Fruit fly (Drosophila melanogaster) whole organism, embryonic: Measurements from ENCODE around the gene tho2.
A peak's percentile ranks its signal among the peaks of the same experiment; 100 is the strongest.

ENCODE experiments used
- B-H1 ChIP-seq: fragments of 200-800 bp; sonication (Bioruptor generic); IDR thresholded peaks from 3 replicates; pipeline ENCODE4 v1.3.6; 2022; ENCODE audit warnings: missing biosample characterization, missing genetic modification characterization
- CG10209 ChIP-seq: fragments of 200-800 bp; sonication (Bioruptor generic); optimal IDR thresholded peaks from 3 replicates; lab custom pipeline; 2017; ENCODE audit warnings: missing biosample characterization, mild to moderate bottlenecking, missing genetic modification characterization, missing genetic modification reagents
- CG10959 ChIP-seq: fragments of 200-800 bp; sonication (Bioruptor generic); IDR thresholded peaks from 2 replicates; pipeline ENCODE4 v1.3.6; 2022; ENCODE audit warnings: missing biosample characterization, missing genetic modification characterization
- CG11398 ChIP-seq: fragments of 200-800 bp; sonication (Bioruptor generic); optimal IDR thresholded peaks from 2 replicates; lab custom pipeline; 2016; ENCODE audit warnings: missing biosample characterization, missing genetic modification characterization
- CG13287 ChIP-seq: fragments of 200-800 bp; sonication (Bioruptor generic); IDR thresholded peaks from 2 replicates; pipeline ENCODE4 v1.3.6; 2022; ENCODE audit warnings: missing biosample characterization, missing genetic modification characterization; ENCODE audit not compliant: partially characterized antibody
- CG15696 ChIP-seq: fragments of 200-800 bp; sonication (Bioruptor generic); optimal IDR thresholded peaks from 2 replicates; lab custom pipeline; 2019; ENCODE audit warnings: missing biosample characterization, mild to moderate bottlenecking, missing genetic modification characterization, moderate library complexity
- CG1603 ChIP-seq: fragments of 200-800 bp; sonication (Bioruptor generic); optimal IDR thresholded peaks from 2 replicates; lab custom pipeline; 2019; ENCODE audit warnings: missing biosample characterization, mild to moderate bottlenecking, missing genetic modification characterization, moderate library complexity
- CG17186 ChIP-seq: fragments of 200-800 bp; sonication (Bioruptor generic); optimal IDR thresholded peaks from 3 replicates; lab custom pipeline; 2017; ENCODE audit warnings: missing biosample characterization, missing genetic modification reagents, missing genetic modification characterization
- CG17361 ChIP-seq: fragments of 200-800 bp; sonication (Bioruptor generic); IDR thresholded peaks from 3 replicates; pipeline ENCODE4 v1.3.6; 2022; ENCODE audit warnings: missing biosample characterization, missing genetic modification characterization
- CG2129 ChIP-seq: fragments of 200-800 bp; sonication (Bioruptor generic); IDR thresholded peaks from 2 replicates; pipeline ENCODE4 v1.3.6; 2022; ENCODE audit warnings: missing biosample characterization, missing genetic modification characterization; ENCODE audit not compliant: partially characterized antibody
- CG2889 ChIP-seq: fragments of 200-800 bp; sonication (Bioruptor generic); IDR thresholded peaks from 3 replicates; pipeline ENCODE4 v1.3.6; 2022; ENCODE audit warnings: missing biosample characterization, missing genetic modification characterization
- CG3838 ChIP-seq: fragments of 200-800 bp; sonication (Bioruptor generic); optimal IDR thresholded peaks from 3 replicates; lab custom pipeline; 2016; ENCODE audit warnings: missing biosample characterization, missing genetic modification characterization
- CG42726 ChIP-seq: fragments of 200-800 bp; sonication (Bioruptor generic); IDR thresholded peaks from 2 replicates; pipeline ENCODE4 v1.3.6; 2022; ENCODE audit warnings: missing biosample characterization, missing genetic modification characterization; ENCODE audit not compliant: partially characterized antibody
- CG6254 ChIP-seq: fragments of 200-800 bp; sonication (Bioruptor generic); optimal IDR thresholded peaks from 3 replicates; lab custom pipeline; 2017; ENCODE audit warnings: mild to moderate bottlenecking, missing biosample characterization, missing genetic modification reagents, missing genetic modification characterization
- CG6813 ChIP-seq: fragments of 200-800 bp; sonication (Bioruptor generic); optimal IDR thresholded peaks from 2 replicates; lab custom pipeline; 2017; ENCODE audit warnings: missing biosample characterization, missing genetic modification characterization, mild to moderate bottlenecking, moderate library complexity, missing genetic modification reagents
- CG8359 ChIP-seq: fragments of 200-800 bp; sonication (Bioruptor generic); optimal IDR thresholded peaks from 2 replicates; lab custom pipeline; 2017; ENCODE audit warnings: missing biosample characterization, mild to moderate bottlenecking, missing genetic modification characterization, borderline replicate concordance
- CG9797 ChIP-seq: fragments of 200-800 bp; sonication (Bioruptor generic); optimal IDR thresholded peaks from 3 replicates; lab custom pipeline; 2018; ENCODE audit warnings: missing biosample characterization, mild to moderate bottlenecking, missing genetic modification characterization
- CG9817 ChIP-seq: fragments of 200-800 bp; sonication (Bioruptor generic); optimal IDR thresholded peaks from 2 replicates; lab custom pipeline; 2018; ENCODE audit warnings: missing biosample characterization, mild to moderate bottlenecking, missing genetic modification characterization, moderate library complexity
- CTCF ChIP-seq: fragments of 200-800 bp; sonication (Bioruptor generic); optimal IDR thresholded peaks from 2 replicates; lab custom pipeline; 2017; ENCODE audit warnings: missing biosample characterization, mild to moderate bottlenecking, missing genetic modification characterization, moderate library complexity
- CoRest ChIP-seq: fragments of 200-800 bp; sonication (Bioruptor generic); optimal IDR thresholded peaks from 3 replicates; lab custom pipeline; 2018; ENCODE audit warnings: missing biosample characterization, mild to moderate bottlenecking, missing genetic modification characterization, moderate library complexity
- Dfd ChIP-seq, 2 experiments: fragments of >200 bp; optimal IDR thresholded peaks; 2 replicates each; lab custom pipeline; 2017; ENCODE audit warnings: missing biosample characterization in 2 of 2, missing genetic modification characterization in 2 of 2
- HHEX ChIP-seq: fragments of 200-800 bp; sonication (Bioruptor generic); optimal IDR thresholded peaks from 3 replicates; lab custom pipeline; 2017; ENCODE audit warnings: missing biosample characterization, mild to moderate bottlenecking, missing genetic modification characterization, missing genetic modification reagents
- HLH4C ChIP-seq: fragments of 200-800 bp; sonication (Bioruptor generic); IDR thresholded peaks from 3 replicates; pipeline ENCODE4 v1.3.6; 2022; ENCODE audit warnings: missing biosample characterization, missing genetic modification characterization; ENCODE audit not compliant: partially characterized antibody
- Lpt ChIP-seq: fragments of >200 bp; optimal IDR thresholded peaks from 2 replicates; lab custom pipeline; 2018; ENCODE audit warnings: missing biosample characterization, missing genetic modification characterization
- Mrtf ChIP-seq: fragments of 200-800 bp; sonication (Bioruptor generic); IDR thresholded peaks from 3 replicates; pipeline ENCODE4 v1.3.6; 2022; ENCODE audit warnings: missing biosample characterization, missing genetic modification characterization
- Nf-YB ChIP-seq: fragments of 200-800 bp; sonication (Bioruptor generic); optimal IDR thresholded peaks from 3 replicates; lab custom pipeline; 2019; ENCODE audit warnings: missing biosample characterization, mild to moderate bottlenecking, missing genetic modification characterization, moderate library complexity
- NfI ChIP-seq: fragments of 200-800 bp; sonication (Bioruptor generic); optimal IDR thresholded peaks from 3 replicates; lab custom pipeline; 2018; ENCODE audit warnings: missing biosample characterization, mild to moderate bottlenecking, missing genetic modification characterization, moderate library complexity
- Pdp1 ChIP-seq, 2 experiments: fragments of 200-800 bp; sonication (Bioruptor generic); optimal IDR thresholded peaks; 3 replicates each; lab custom pipeline; 2016; ENCODE audit warnings: missing biosample characterization in 2 of 2, missing genetic modification characterization in 2 of 2, mild to moderate bottlenecking in 1 of 2, moderate library complexity in 1 of 2
- Spps ChIP-seq: fragments of 200-800 bp; sonication (Bioruptor generic); optimal IDR thresholded peaks from 2 replicates; lab custom pipeline; 2018; ENCODE audit warnings: missing biosample characterization, mild to moderate bottlenecking, missing genetic modification characterization
- ab ChIP-seq: fragments of 200-800 bp; sonication (Bioruptor generic); optimal IDR thresholded peaks from 2 replicates; lab custom pipeline; 2016; ENCODE audit warnings: missing biosample characterization, missing genetic modification characterization
- ash1 ChIP-seq: fragments of 200-800 bp; sonication (Bioruptor generic); optimal IDR thresholded peaks from 2 replicates; lab custom pipeline; 2018; ENCODE audit warnings: missing biosample characterization, mild to moderate bottlenecking, missing genetic modification characterization
- bsh ChIP-seq, 2 experiments: fragments of 200-800 bp; sonication (Bioruptor generic); optimal IDR thresholded peaks; 2 replicates each; lab custom pipeline; 2017 to 2018; ENCODE audit warnings: mild to moderate bottlenecking in 2 of 2, missing biosample characterization in 2 of 2, missing genetic modification characterization in 2 of 2, moderate library complexity in 1 of 2
- da ChIP-seq: fragments of 200-800 bp; sonication (Bioruptor generic); optimal IDR thresholded peaks from 2 replicates; lab custom pipeline; 2016; ENCODE audit warnings: missing biosample characterization, missing genetic modification characterization
- dimm ChIP-seq: fragments of 200-800 bp; sonication (Bioruptor generic); IDR thresholded peaks from 2 replicates; pipeline ENCODE4 v1.3.6; 2022; ENCODE audit warnings: missing biosample characterization, missing genetic modification characterization
- esg ChIP-seq: fragments of 200-800 bp; sonication (Bioruptor generic); conservative IDR thresholded peaks from 2 replicates; pipeline ENCODE4 v1.3.6; 2022; ENCODE audit warnings: missing biosample characterization, missing genetic modification characterization
- eyg ChIP-seq: fragments of 200-800 bp; sonication (Bioruptor generic); optimal IDR thresholded peaks from 3 replicates; lab custom pipeline; 2016; ENCODE audit warnings: missing biosample characterization, missing genetic modification characterization
- fd64A ChIP-seq: fragments of 200-800 bp; sonication (Bioruptor generic); optimal IDR thresholded peaks from 3 replicates; lab custom pipeline; 2018; ENCODE audit warnings: missing biosample characterization, mild to moderate bottlenecking, missing genetic modification characterization
- nerfin-2 ChIP-seq: fragments of 200-800 bp; sonication (Bioruptor generic); IDR thresholded peaks from 2 replicates; pipeline ENCODE4 v1.3.6; 2022; ENCODE audit warnings: missing biosample characterization, missing genetic modification characterization; ENCODE audit not compliant: partially characterized antibody
- onecut ChIP-seq: fragments of 200-800 bp; sonication (Bioruptor generic); IDR thresholded peaks from 2 replicates; pipeline ENCODE4 v1.3.6; 2022; ENCODE audit warnings: missing biosample characterization, missing genetic modification characterization
- peb ChIP-seq: fragments of 200-800 bp; sonication (Bioruptor generic); IDR thresholded peaks from 2 replicates; pipeline ENCODE4 v1.3.6; 2022; ENCODE audit warnings: missing biosample characterization, missing genetic modification characterization
- prd ChIP-seq, 3 experiments: fragments of >200 bp in 2 of 3; fragments of 200-800 bp in 1 of 3; sonication (Bioruptor generic) in 1 of 3; optimal IDR thresholded peaks in 2 of 3; IDR thresholded peaks in 1 of 3; 2 replicates in 2 of 3; 3 replicates in 1 of 3; pipeline versions ENCODE4 v1.3.6 to Lab custom; 2017 to 2022; ENCODE audit warnings: missing biosample characterization in 1 of 3, missing genetic modification characterization in 1 of 3
- salm ChIP-seq: fragments of 200-800 bp; sonication (Bioruptor generic); optimal IDR thresholded peaks from 2 replicates; lab custom pipeline; 2018; ENCODE audit warnings: missing biosample characterization, mild to moderate bottlenecking, missing genetic modification characterization
- sima ChIP-seq: fragments of 200-800 bp; sonication (Bioruptor generic); optimal IDR thresholded peaks from 2 replicates; lab custom pipeline; 2016; ENCODE audit warnings: missing biosample characterization, missing genetic modification characterization
- sisA ChIP-seq: fragments of 200-800 bp; sonication (Bioruptor generic); IDR thresholded peaks from 2 replicates; pipeline ENCODE4 v1.3.6; 2022; ENCODE audit warnings: missing biosample characterization, missing genetic modification characterization
- slbo ChIP-seq: fragments of 200-800 bp; sonication (Bioruptor generic); IDR thresholded peaks from 2 replicates; pipeline ENCODE4 v1.3.6; 2022; ENCODE audit warnings: missing biosample characterization, missing genetic modification characterization
- sob ChIP-seq: fragments of 200-800 bp; sonication (Bioruptor generic); IDR thresholded peaks from 2 replicates; pipeline ENCODE4 v1.3.6; 2022; ENCODE audit warnings: missing biosample characterization, missing genetic modification characterization
- sr ChIP-seq: fragments of 200-800 bp; sonication (Bioruptor generic); IDR thresholded peaks from 3 replicates; pipeline ENCODE4 v1.3.6; 2022; ENCODE audit warnings: missing biosample characterization, missing genetic modification characterization
- sug ChIP-seq: fragments of 200-800 bp; optimal IDR thresholded peaks from 2 replicates; lab custom pipeline; 2019; ENCODE audit warnings: missing biosample characterization, mild to moderate bottlenecking, missing genetic modification characterization, moderate library complexity
- toy ChIP-seq: fragments of 200-800 bp; sonication (Bioruptor generic); IDR thresholded peaks from 2 replicates; pipeline ENCODE4 v1.3.6; 2022; ENCODE audit warnings: missing biosample characterization, missing genetic modification characterization
- trh ChIP-seq: fragments of 200-800 bp; sonication (Bioruptor generic); optimal IDR thresholded peaks from 2 replicates; lab custom pipeline; 2016; ENCODE audit warnings: missing biosample characterization, missing genetic modification characterization

Gene tho2

DNA sequence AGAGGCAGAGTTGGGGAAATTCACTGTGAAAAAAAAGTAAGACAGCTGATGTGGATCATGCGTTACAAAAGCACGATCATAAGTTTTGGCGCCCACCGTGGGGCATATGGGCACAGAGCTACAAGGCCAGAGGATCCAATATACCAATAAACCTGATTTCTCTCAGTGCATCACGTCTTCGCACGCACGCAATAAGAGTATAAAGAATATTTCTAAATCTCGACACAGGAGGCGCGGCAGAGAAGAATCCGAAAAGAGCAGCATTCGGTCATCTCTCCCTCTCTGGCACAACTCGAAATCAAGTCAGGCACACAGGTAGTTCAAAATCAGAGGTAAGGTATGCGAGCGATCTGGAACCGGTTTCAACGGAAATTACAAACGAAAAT lies 18.6 kb upstream of the tho2 start (continued):
- peak; percentile 88 for TF ChIP-seq CoRest (tag; lab: Kevin White, UChicago)
- peak; percentile 58 for TF ChIP-seq Nf-YB (GFP tag; lab: Kevin White, UChicago)
- peak; percentile 83 for TF ChIP-seq dimm
- peak; percentile 42 for TF ChIP-seq trh (GFP tag; lab: Kevin White, UChicago)
- peak; percentile 94 for TF ChIP-seq CG1603
- TF ChIP-seq sob: peak; percentile 90
- TF ChIP-seq salm: peak; percentile 85
- peak; percentile 85 for TF ChIP-seq CG6254 (GFP tag; lab: Kevin White, UChicago)
- peak; percentile 73 for TF ChIP-seq CG3838
- peak; percentile 64 for TF ChIP-seq CG17186 (GFP tag; lab: Kevin White, UChicago)
- peak; percentile 80 for TF ChIP-seq HHEX (GFP tag; lab: Kevin White, UChicago)
- TF ChIP-seq CG2129 (GFP tag; lab: Robert Waterston, UW): no peak
- no peak for TF ChIP-seq Dfd (GFP tag; optimal IDR thresholded peaks at IDR 0.05; lab: Kevin White, UChicago)
- TF ChIP-seq nerfin-2: no peak
- TF ChIP-seq ash1 (GFP tag; lab: Kevin White, UChicago): peak; percentile 70
- peak; percentile 89 for TF ChIP-seq CG10209 (GFP tag; lab: Kevin White, UChicago)
- TF ChIP-seq CG8359: peak; percentile 77
- TF ChIP-seq da (GFP tag; lab: Kevin White, UChicago): peak; percentile 82
- TF ChIP-seq toy: peak; percentile 81
- TF ChIP-seq Pdp1 (GFP tag; optimal IDR thresholded peaks at IDR 0.05; lab: Kevin White, UChicago): peak; percentile 69 to 91
- peak; percentile 82; the same call in 2 of the 3 replicates for TF ChIP-seq sr (GFP tag; lab: Robert Waterston, UW)
- peak; percentile 85 for TF ChIP-seq esg (GFP tag; lab: Robert Waterston, UW)
- TF ChIP-seq prd (optimal IDR thresholded peaks at IDR 0.05; lab: Kevin White, UChicago): no peak
- TF ChIP-seq prd (GFP tag; IDR thresholded peaks at IDR 0.05; lab: Robert Waterston, UW): peak; percentile 98
- peak; percentile 68 for TF ChIP-seq sima (GFP tag; lab: Kevin White, UChicago)
- TF ChIP-seq CG6813 (GFP tag; lab: Kevin White, UChicago): peak; percentile 90
- peak; percentile 68 for TF ChIP-seq ab (GFP tag; lab: Kevin White, UChicago)
- TF ChIP-seq CG2889 (GFP tag; lab: Robert Waterston, UW): peak; percentile 84
- TF ChIP-seq Mrtf (GFP tag; lab: Robert Waterston, UW): peak; percentile 92
- TF ChIP-seq NfI: peak; percentile 74
- TF ChIP-seq CG9797 (GFP tag; lab: Kevin White, UChicago): peak; percentile 23
- TF ChIP-seq B-H1 (GFP tag; lab: Robert Waterston, UW): peak; percentile 69
- peak; percentile 63 for TF ChIP-seq eyg (GFP tag; lab: Kevin White, UChicago)
- TF ChIP-seq CG11398 (GFP tag; lab: Kevin White, UChicago): peak; percentile 93
- peak; percentile 91 for TF ChIP-seq CG15696
- TF ChIP-seq CG42726 (GFP tag; lab: Robert Waterston, UW): peak; percentile 6; the same call in 1 of the 2 replicates
- TF ChIP-seq sisA: peak; percentile 94
- peak; percentile 92 for TF ChIP-seq slbo (GFP tag; lab: Robert Waterston, UW)
- TF ChIP-seq fd64A (GFP tag; lab: Kevin White, UChicago): peak; percentile 70
- TF ChIP-seq Lpt (GFP tag; lab: Kevin White, UChicago): no peak
- TF ChIP-seq HLH4C (GFP tag; lab: Robert Waterston, UW): no peak
- TF ChIP-seq CG13287 (GFP tag; lab: Robert Waterston, UW): no peak
- TF ChIP-seq Spps (tag; lab: Kevin White, UChicago): peak; percentile 85
- TF ChIP-seq CG9817 (tag; lab: Kevin White, UChicago): peak; percentile 77
- TF ChIP-seq onecut (GFP tag; lab: Robert Waterston, UW): peak; percentile 87
- TF ChIP-seq sug (tag; lab: Kevin White, UChicago): no peak
- peak; percentile 94 to 96 for TF ChIP-seq bsh (GFP tag; optimal IDR thresholded peaks at IDR 0.05; lab: Kevin White, UChicago)
- peak; percentile 90 for TF ChIP-seq peb (GFP tag; lab: Robert Waterston, UW)
- peak; percentile 98 for TF ChIP-seq CG10959
- peak; percentile 45 for TF ChIP-seq CTCF (GFP tag; lab: Kevin White, UChicago)
- peak; percentile 91 for TF ChIP-seq CG17361
